Fruit fly (Drosophila melanogaster): Measurements from ENCODE around the gene CG10853.

The CG10853 gene

DNA sequence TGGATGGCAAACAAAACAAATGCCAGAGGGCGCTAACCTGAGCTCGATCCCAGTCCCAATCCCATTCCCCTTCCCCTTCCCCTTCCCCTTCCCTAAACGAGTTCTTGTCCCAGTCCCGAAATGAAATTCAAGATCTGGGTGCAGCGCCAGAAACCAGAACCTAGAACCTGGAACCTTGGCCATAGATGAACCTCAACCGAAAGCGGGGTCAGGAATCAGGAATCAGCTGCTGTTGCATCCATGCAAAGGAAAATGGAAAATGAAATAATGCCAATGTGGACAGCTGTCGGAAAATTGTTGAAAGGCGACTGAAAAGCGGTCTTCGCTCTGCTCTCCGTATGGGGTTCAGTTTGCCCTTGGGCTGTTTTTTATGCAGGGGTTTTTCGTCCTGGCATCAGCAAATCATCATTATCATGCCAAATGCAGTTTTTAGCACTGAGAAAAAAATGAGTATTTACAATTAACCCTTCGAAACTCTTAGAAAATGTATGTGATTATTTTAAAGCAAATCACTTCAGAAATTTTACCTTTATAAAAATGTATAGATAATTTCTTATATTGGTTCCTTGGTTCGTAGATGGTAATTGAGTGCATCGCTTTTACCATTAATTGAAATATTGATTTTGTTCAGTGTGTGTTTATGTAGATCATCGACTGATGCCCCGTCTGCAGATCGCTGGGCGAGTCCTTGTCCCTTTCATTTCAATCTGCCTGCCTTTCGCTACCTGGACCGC lies 30.1 kb downstream of the CG10853 start (continued):
- TF ChIP-seq al (GFP tag; IDR thresholded peaks at IDR 0.05) (no peak), gsb (GFP tag; IDR thresholded peaks at IDR 0.05) (no peak), CG1792 (GFP tag; optimal IDR thresholded peaks at IDR 0.05) (no peak), CG4328 (GFP tag; optimal IDR thresholded peaks at IDR 0.05) (no peak), pnt (GFP tag; optimal IDR thresholded peaks at IDR 0.05) (no peak), pros (GFP tag; optimal IDR thresholded peaks at IDR 0.05) (peak; percentile 90), sim (GFP tag; IDR thresholded peaks at IDR 0.05) (no peak), Lim3 (GFP tag; IDR thresholded peaks at IDR 0.05) (no peak), D19A (tag; optimal IDR thresholded peaks at IDR 0.05) (peak; percentile 51), CG9437 (GFP tag; optimal IDR thresholded peaks at IDR 0.05) (no peak), CG7372 (GFP tag; IDR thresholded peaks at IDR 0.05) (no peak), sisA (GFP tag; IDR thresholded peaks at IDR 0.05) (no peak), CG32772 (GFP tag; IDR thresholded peaks at IDR 0.05) (no peak), Chrac-16 (GFP tag; optimal IDR thresholded peaks at IDR 0.05) (peak; percentile 26), CG1529 (GFP tag; optimal IDR thresholded peaks at IDR 0.05) (peak; percentile 33), Vsx1 (GFP tag; optimal IDR thresholded peaks at IDR 0.05) (no peak), vnd (GFP tag; IDR thresholded peaks at IDR 0.05; ENCODE audit: partially characterized antibody) (no peak), CG16863 (GFP tag; optimal IDR thresholded peaks at IDR 0.05) (no peak), Dref (GFP tag; IDR thresholded peaks at IDR 0.05) (no peak), lmd (GFP tag; IDR thresholded peaks at IDR 0.05) (no peak), bab2 (GFP tag; optimal IDR thresholded peaks at IDR 0.05) (no peak), CG4730 (GFP tag; IDR thresholded peaks at IDR 0.05) (no peak), onecut (GFP tag; IDR thresholded peaks at IDR 0.05) (no peak), repo (GFP tag; optimal IDR thresholded peaks at IDR 0.05) (no peak), CG18262 (tag; optimal IDR thresholded peaks at IDR 0.05) (peak; percentile 78), HLH54F (GFP tag; optimal IDR thresholded peaks at IDR 0.05) (no peak), lilli (GFP tag; optimal IDR thresholded peaks at IDR 0.05) (no peak), CG1233 (GFP tag; optimal IDR thresholded peaks at IDR 0.05) (no peak), stwl (tag; optimal IDR thresholded peaks at IDR 0.05) (peak; percentile 27), az2 (GFP tag; optimal IDR thresholded peaks at IDR 0.05) (peak; percentile 18), ash1 (GFP tag; optimal IDR thresholded peaks at IDR 0.05) (no peak), z (GFP tag; IDR thresholded peaks at IDR 0.05) (no peak), seq (GFP tag; IDR thresholded peaks at IDR 0.05) (no peak), dysf (GFP tag; IDR thresholded peaks at IDR 0.05) (no peak), Opbp (GFP tag; IDR thresholded peaks at IDR 0.05; ENCODE audit: partially characterized antibody) (no peak), CG15479 (GFP tag; optimal IDR thresholded peaks at IDR 0.05) (peak; percentile 23), CG2678 (tag; optimal IDR thresholded peaks at IDR 0.05) (peak; percentile 11), CG9932 (GFP tag; IDR thresholded peaks at IDR 0.05) (no peak), D19B (GFP tag; optimal IDR thresholded peaks at IDR 0.05) (no peak), CG6272 (GFP tag; IDR thresholded peaks at IDR 0.05) (no peak), fd64A (GFP tag; optimal IDR thresholded peaks at IDR 0.05) (no peak), phol (tag; optimal IDR thresholded peaks at IDR 0.05) (peak; percentile 60), NC2β (GFP tag; optimal IDR thresholded peaks at IDR 0.05) (peak; percentile 38), tio (GFP tag; optimal IDR thresholded peaks at IDR 0.05) (no peak), CG18011 (GFP tag; optimal IDR thresholded peaks at IDR 0.05) (no peak), chinmo (GFP tag; IDR thresholded peaks at IDR 0.05; ENCODE audit: partially characterized antibody) (no peak), CG5245 (GFP tag; optimal IDR thresholded peaks at IDR 0.05) (peak; percentile 5), CkIIα-i1 (GFP tag; IDR thresholded peaks at IDR 0.05) (no peak), CG1602 (GFP tag; optimal IDR thresholded peaks at IDR 0.05) (peak; percentile 5), Aef1 (GFP tag; IDR thresholded peaks at IDR 0.05) (no peak), CG31365 (tag; optimal IDR thresholded peaks at IDR 0.05) (no peak), CG4360 (GFP tag; IDR thresholded peaks at IDR 0.05) (no peak)
